Fruit fly (Drosophila melanogaster) whole organism, embryonic: ENCODE results near the gene CG42716.

Source experiments
- B-H2 ChIP-seq: fragments of 200-800 bp; sonication (Bioruptor generic); optimal IDR thresholded peaks from 2 replicates; lab custom pipeline; 2018; ENCODE audit warnings: missing biosample characterization, mild to moderate bottlenecking, missing genetic modification characterization
- Blimp-1 ChIP-seq: fragments of 200-800 bp; sonication (Bioruptor generic); optimal IDR thresholded peaks from 3 replicates; lab custom pipeline; 2018; ENCODE audit warnings: missing biosample characterization, missing genetic modification characterization, mild to moderate bottlenecking, moderate library complexity, missing genetic modification reagents
- CG1024 ChIP-seq: fragments of 200-800 bp; sonication (Bioruptor generic); IDR thresholded peaks from 2 replicates; pipeline ENCODE4 v1.3.6; 2022; ENCODE audit warnings: missing biosample characterization, missing genetic modification characterization
- CG10267 ChIP-seq: fragments of 200-800 bp; sonication (Bioruptor generic); optimal IDR thresholded peaks from 2 replicates; lab custom pipeline; 2018; ENCODE audit warnings: missing biosample characterization, mild to moderate bottlenecking, missing genetic modification characterization, moderate library complexity
- CG11695 ChIP-seq: fragments of 200-800 bp; sonication (Bioruptor generic); IDR thresholded peaks from 3 replicates; pipeline ENCODE4 v1.3.6; 2022; ENCODE audit warnings: missing biosample characterization, missing genetic modification characterization
- CG13894 ChIP-seq: fragments of 200-800 bp; sonication (Bioruptor generic); optimal IDR thresholded peaks from 3 replicates; lab custom pipeline; 2018; ENCODE audit warnings: missing biosample characterization, mild to moderate bottlenecking, missing genetic modification characterization, moderate library complexity
- CG15073 ChIP-seq: fragments of 200-800 bp; sonication (Bioruptor generic); optimal IDR thresholded peaks from 2 replicates; lab custom pipeline; 2016; ENCODE audit warnings: missing biosample characterization, missing genetic modification characterization
- CG15269 ChIP-seq: fragments of 200-800 bp; sonication (Bioruptor generic); optimal IDR thresholded peaks from 2 replicates; lab custom pipeline; 2018; ENCODE audit warnings: missing biosample characterization, mild to moderate bottlenecking, missing genetic modification characterization, moderate library complexity
- CG16813 ChIP-seq: fragments of 200-800 bp; sonication (Bioruptor generic); IDR thresholded peaks from 3 replicates; pipeline ENCODE4 v1.3.6; 2022; ENCODE audit warnings: missing biosample characterization, missing genetic modification characterization; ENCODE audit not compliant: partially characterized antibody
- CG1832 ChIP-seq: fragments of 200-800 bp; sonication (Bioruptor generic); optimal IDR thresholded peaks from 2 replicates; lab custom pipeline; 2017; ENCODE audit warnings: missing biosample characterization, mild to moderate bottlenecking, missing genetic modification characterization, inconsistent platforms
- CG2129 ChIP-seq: fragments of 200-800 bp; sonication (Bioruptor generic); IDR thresholded peaks from 2 replicates; pipeline ENCODE4 v1.3.6; 2022; ENCODE audit warnings: missing biosample characterization, missing genetic modification characterization; ENCODE audit not compliant: partially characterized antibody
- CG2202 ChIP-seq: fragments of 200-800 bp; sonication (Bioruptor generic); optimal IDR thresholded peaks from 2 replicates; lab custom pipeline; 2018; ENCODE audit warnings: missing biosample characterization, mild to moderate bottlenecking, missing genetic modification characterization
- CG30020 ChIP-seq: fragments of 200-800 bp; optimal IDR thresholded peaks from 2 replicates; lab custom pipeline; 2019; ENCODE audit warnings: missing biosample characterization, mild to moderate bottlenecking, missing genetic modification characterization, moderate library complexity
- CG34224 ChIP-seq: fragments of 200-800 bp; sonication (Bioruptor generic); IDR thresholded peaks from 3 replicates; pipeline ENCODE4 v1.3.6; 2022; ENCODE audit warnings: missing biosample characterization, missing genetic modification characterization; ENCODE audit not compliant: partially characterized antibody
- CG4282 ChIP-seq: fragments of 200-800 bp; sonication (Bioruptor generic); optimal IDR thresholded peaks from 2 replicates; lab custom pipeline; 2016; ENCODE audit warnings: missing biosample characterization, missing genetic modification characterization
- CG7372 ChIP-seq: fragments of 200-800 bp; sonication (Bioruptor generic); IDR thresholded peaks from 2 replicates; pipeline ENCODE4 v1.3.6; 2022; ENCODE audit warnings: missing biosample characterization, missing genetic modification characterization
- CG7556 ChIP-seq: fragments of 200-800 bp; sonication (Bioruptor generic); optimal IDR thresholded peaks from 2 replicates; lab custom pipeline; 2017; ENCODE audit warnings: missing biosample characterization, mild to moderate bottlenecking, missing genetic modification characterization
- CG7839 ChIP-seq: fragments of 200-800 bp; sonication (Bioruptor generic); optimal IDR thresholded peaks from 3 replicates; lab custom pipeline; 2018; ENCODE audit warnings: missing biosample characterization, mild to moderate bottlenecking, missing genetic modification characterization, moderate library complexity
- CG8924 ChIP-seq: fragments of 200-800 bp; optimal IDR thresholded peaks from 3 replicates; lab custom pipeline; 2019; ENCODE audit warnings: missing biosample characterization, mild to moderate bottlenecking, missing genetic modification characterization, moderate library complexity
- CG9609 ChIP-seq: fragments of 200-800 bp; sonication (Bioruptor generic); optimal IDR thresholded peaks from 3 replicates; lab custom pipeline; 2016; ENCODE audit warnings: missing biosample characterization, missing genetic modification characterization
- CG9727 ChIP-seq: fragments of 200-800 bp; sonication (Bioruptor generic); optimal IDR thresholded peaks from 3 replicates; lab custom pipeline; 2017; ENCODE audit warnings: missing biosample characterization, mild to moderate bottlenecking, missing genetic modification characterization
- Camta ChIP-seq: fragments of 200-800 bp; sonication (Bioruptor generic); optimal IDR thresholded peaks from 2 replicates; lab custom pipeline; 2016; ENCODE audit warnings: missing biosample characterization, missing genetic modification characterization
- CrebB ChIP-seq: fragments of 200-800 bp; sonication (Bioruptor generic); optimal IDR thresholded peaks from 3 replicates; lab custom pipeline; 2018; ENCODE audit warnings: missing biosample characterization, mild to moderate bottlenecking, missing genetic modification characterization
- Dll ChIP-seq: fragments of 200-800 bp; sonication (Bioruptor generic); IDR thresholded peaks from 4 replicates; pipeline ENCODE4 v1.3.6; 2022; ENCODE audit warnings: missing biosample characterization, missing genetic modification characterization; ENCODE audit not compliant: partially characterized antibody
- Ets97D ChIP-seq: fragments of 200-800 bp; sonication (Bioruptor generic); optimal IDR thresholded peaks from 3 replicates; lab custom pipeline; 2016; ENCODE audit warnings: missing biosample characterization, missing genetic modification characterization
- Hmx ChIP-seq: fragments of 200-800 bp; sonication (Bioruptor generic); optimal IDR thresholded peaks from 2 replicates; lab custom pipeline; 2016; ENCODE audit warnings: missing biosample characterization, missing genetic modification characterization
- Mad ChIP-seq: fragments of 200-800 bp; sonication (Bioruptor generic); optimal IDR thresholded peaks from 2 replicates; lab custom pipeline; 2016; ENCODE audit warnings: missing biosample characterization, missing genetic modification characterization
- NFAT ChIP-seq: fragments of 200-800 bp; sonication (Bioruptor generic); IDR thresholded peaks from 2 replicates; pipeline ENCODE4 v1.3.6; 2022; ENCODE audit warnings: missing biosample characterization, missing genetic modification characterization
- Nf-YC ChIP-seq: fragments of 200-800 bp; optimal IDR thresholded peaks from 3 replicates; lab custom pipeline; 2019; ENCODE audit warnings: missing biosample characterization, mild to moderate bottlenecking, missing genetic modification characterization, moderate library complexity
- Oli ChIP-seq: fragments of 200-800 bp; sonication (Bioruptor generic); optimal IDR thresholded peaks from 2 replicates; lab custom pipeline; 2018; ENCODE audit warnings: missing biosample characterization, mild to moderate bottlenecking, missing genetic modification characterization, moderate library complexity
- Opbp ChIP-seq: fragments of 200-800 bp; sonication (Bioruptor generic); IDR thresholded peaks from 3 replicates; pipeline ENCODE4 v1.3.6; 2022; ENCODE audit warnings: missing biosample characterization, missing genetic modification characterization; ENCODE audit not compliant: partially characterized antibody
- TFAM ChIP-seq: fragments of 200-800 bp; sonication (Bioruptor generic); optimal IDR thresholded peaks from 2 replicates; lab custom pipeline; 2017; ENCODE audit warnings: missing biosample characterization, missing genetic modification characterization, inconsistent platforms
- YL-1 ChIP-seq: fragments of 200-800 bp; sonication (Bioruptor generic); optimal IDR thresholded peaks from 3 replicates; lab custom pipeline; 2017; ENCODE audit warnings: missing biosample characterization, mild to moderate bottlenecking, missing genetic modification characterization
- cad ChIP-seq: fragments of >200 bp; optimal IDR thresholded peaks from 2 replicates; lab custom pipeline; 2017; ENCODE audit warnings: missing biosample characterization, missing genetic modification characterization
- cg ChIP-seq: fragments of 200-800 bp; sonication (Bioruptor generic); optimal IDR thresholded peaks from 3 replicates; lab custom pipeline; 2019; ENCODE audit warnings: missing biosample characterization, mild to moderate bottlenecking, missing genetic modification characterization, moderate library complexity
- chif ChIP-seq, 2 experiments: fragments of 200-800 bp; sonication (Bioruptor generic); optimal IDR thresholded peaks; 3 replicates each; lab custom pipeline; 2016; ENCODE audit warnings: missing biosample characterization in 2 of 2, missing genetic modification characterization in 2 of 2
- crc ChIP-seq: fragments of 200-800 bp; sonication (Bioruptor generic); optimal IDR thresholded peaks from 2 replicates; lab custom pipeline; 2016; ENCODE audit warnings: missing biosample characterization, missing genetic modification characterization
- dimm ChIP-seq: fragments of 200-800 bp; sonication (Bioruptor generic); IDR thresholded peaks from 2 replicates; pipeline ENCODE4 v1.3.6; 2022; ENCODE audit warnings: missing biosample characterization, missing genetic modification characterization
- dpn ChIP-seq, 2 experiments: fragments of 200-800 bp; sonication (Bioruptor generic); optimal IDR thresholded peaks; 3 replicates each; lab custom pipeline; 2016; ENCODE audit warnings: missing biosample characterization in 2 of 2, missing genetic modification characterization in 2 of 2
- fd102C ChIP-seq: fragments of 200-800 bp; sonication (Bioruptor generic); optimal IDR thresholded peaks from 2 replicates; lab custom pipeline; 2018; ENCODE audit warnings: missing biosample characterization, mild to moderate bottlenecking, missing genetic modification characterization, moderate library complexity
- fu2 ChIP-seq: fragments of 200-800 bp; sonication (Bioruptor generic); optimal IDR thresholded peaks from 2 replicates; lab custom pipeline; 2016; ENCODE audit warnings: missing biosample characterization, missing genetic modification characterization
- gce ChIP-seq: fragments of 200-800 bp; sonication (Bioruptor generic); IDR thresholded peaks from 3 replicates; pipeline ENCODE4 v1.3.6; 2022; ENCODE audit warnings: missing biosample characterization, missing genetic modification characterization
- ken ChIP-seq: fragments of 200-800 bp; sonication (Bioruptor generic); IDR thresholded peaks from 3 replicates; pipeline ENCODE4 v1.3.6; 2022; ENCODE audit warnings: missing biosample characterization, missing genetic modification characterization
- oc ChIP-seq: fragments of 200-800 bp; sonication (Bioruptor generic); optimal IDR thresholded peaks from 2 replicates; lab custom pipeline; 2018; ENCODE audit warnings: missing biosample characterization, mild to moderate bottlenecking, missing genetic modification characterization, moderate library complexity
- pb ChIP-seq: fragments of 200-800 bp; sonication (Bioruptor generic); optimal IDR thresholded peaks from 3 replicates; lab custom pipeline; 2016; ENCODE audit warnings: missing biosample characterization, missing genetic modification characterization
- pita ChIP-seq: fragments of 200-800 bp; sonication (Bioruptor generic); optimal IDR thresholded peaks from 2 replicates; lab custom pipeline; 2017; ENCODE audit warnings: missing biosample characterization, mild to moderate bottlenecking, missing genetic modification characterization
- sens-2 ChIP-seq: fragments of 200-800 bp; sonication (Bioruptor generic); IDR thresholded peaks from 2 replicates; pipeline ENCODE4 v1.3.6; 2022; ENCODE audit warnings: missing biosample characterization, missing genetic modification characterization
- shn ChIP-seq: fragments of 200-800 bp; sonication (Bioruptor generic); optimal IDR thresholded peaks from 3 replicates; lab custom pipeline; 2016; ENCODE audit warnings: missing biosample characterization, missing genetic modification characterization
- sob ChIP-seq: fragments of 200-800 bp; sonication (Bioruptor generic); IDR thresholded peaks from 2 replicates; pipeline ENCODE4 v1.3.6; 2022; ENCODE audit warnings: missing biosample characterization, missing genetic modification characterization
- tio ChIP-seq: fragments of 200-800 bp; sonication (Bioruptor generic); optimal IDR thresholded peaks from 2 replicates; lab custom pipeline; 2017; ENCODE audit warnings: missing biosample characterization, missing genetic modification characterization, inconsistent platforms
- zen2 ChIP-seq: fragments of 200-800 bp; sonication (Bioruptor generic); IDR thresholded peaks from 3 replicates; pipeline ENCODE4 v1.3.6; 2022; ENCODE audit warnings: missing biosample characterization, missing genetic modification characterization; ENCODE audit not compliant: partially characterized antibody

The CG42716 gene

dm6 chr3L:16054095-16054494 lies 20.5 kb downstream of the CG42716 start (continued):
- no peak for TF ChIP-seq gce (GFP tag; lab: Robert Waterston, UW)
- peak; percentile 14 for TF ChIP-seq tio (GFP tag; lab: Kevin White, UChicago)
- TF ChIP-seq Opbp (GFP tag; lab: Robert Waterston, UW) = no peak
- TF ChIP-seq sens-2 (GFP tag; lab: Robert Waterston, UW) = no peak
- no peak for TF ChIP-seq CG30020 (tag; lab: Kevin White, UChicago)
- no peak for TF ChIP-seq NFAT (GFP tag; lab: Robert Waterston, UW)
- peak; percentile 38 for TF ChIP-seq CG10267
- TF ChIP-seq CG1832 (GFP tag; lab: Kevin White, UChicago) = no peak
- no peak for TF ChIP-seq CG9609 (GFP tag; lab: Kevin White, UChicago)
- TF ChIP-seq cad (GFP tag; lab: Kevin White, UChicago) = no peak
- peak; percentile 64 for TF ChIP-seq CG9727
- no peak for TF ChIP-seq Hmx (GFP tag; lab: Kevin White, UChicago)
- TF ChIP-seq pb (GFP tag; lab: Kevin White, UChicago) = no peak
- no peak for TF ChIP-seq CG2129
- no peak for TF ChIP-seq CG2202 (tag; lab: Kevin White, UChicago)
- TF ChIP-seq pita = no peak
- no peak for TF ChIP-seq fd102C (GFP tag; lab: Kevin White, UChicago)
- peak; percentile 65 for TF ChIP-seq CG7839 (tag; lab: Kevin White, UChicago)
- peak in 1 of 2 experiments; percentile 38 for TF ChIP-seq dpn (GFP tag; optimal IDR thresholded peaks at IDR 0.05; lab: Kevin White, UChicago)
- peak; percentile 64 for TF ChIP-seq CG11695
- no peak for TF ChIP-seq CG15073 (GFP tag; lab: Kevin White, UChicago)
- peak; percentile 40 for TF ChIP-seq Nf-YC
- no peak for TF ChIP-seq Mad
- no peak for TF ChIP-seq B-H2 (GFP tag; lab: Kevin White, UChicago)
- TF ChIP-seq CrebB (tag; lab: Kevin White, UChicago) = no peak
- TF ChIP-seq CG16813 (GFP tag; lab: Robert Waterston, UW) = no peak
- TF ChIP-seq fu2 = no peak
- TF ChIP-seq CG7556 = peak; percentile 67
- TF ChIP-seq Oli = peak; percentile 68
- no peak for TF ChIP-seq cg (GFP tag; lab: Kevin White, UChicago)
- peak; percentile 68 for TF ChIP-seq CG15269 (tag; lab: Kevin White, UChicago)
- no peak for TF ChIP-seq YL-1 (GFP tag; lab: Kevin White, UChicago)
- no peak for TF ChIP-seq zen2 (GFP tag; lab: Robert Waterston, UW)
- TF ChIP-seq CG7372 (GFP tag; lab: Robert Waterston, UW) = no peak
- peak; percentile 46 for TF ChIP-seq CG8924 (tag; lab: Kevin White, UChicago)
- TF ChIP-seq CG1024 (GFP tag; lab: Robert Waterston, UW) = 0 out of 2 replicates have a peak, but pooled peaks have one; percentile 21
- TF ChIP-seq Ets97D (GFP tag; lab: Kevin White, UChicago) = no peak
- peak; percentile 58 for TF ChIP-seq Blimp-1 (GFP tag; lab: Kevin White, UChicago)
- no peak for TF ChIP-seq sob (GFP tag; lab: Robert Waterston, UW)
- TF ChIP-seq Dll (GFP tag; lab: Robert Waterston, UW) = no peak
- no peak for TF ChIP-seq CG34224
- TF ChIP-seq TFAM (GFP tag; lab: Kevin White, UChicago) = no peak
- TF ChIP-seq Camta (GFP tag; lab: Kevin White, UChicago) = no peak
- peak; percentile 10 to 27 for TF ChIP-seq chif (GFP tag; optimal IDR thresholded peaks at IDR 0.05; lab: Kevin White, UChicago)
- no peak for TF ChIP-seq CG4282 (GFP tag; lab: Kevin White, UChicago)
- TF ChIP-seq crc (GFP tag; lab: Kevin White, UChicago) = no peak
- no peak for TF ChIP-seq shn (GFP tag; lab: Kevin White, UChicago)
- TF ChIP-seq dimm (GFP tag; lab: Robert Waterston, UW) = no peak
- no peak for TF ChIP-seq ken (GFP tag; lab: Robert Waterston, UW)
- no peak for TF ChIP-seq oc (tag; lab: Kevin White, UChicago)
- no peak for TF ChIP-seq CG13894 (tag; lab: Kevin White, UChicago)
